Fruit fly (Drosophila melanogaster): Measurements from ENCODE around the gene Acp95EF.

The Acp95EF gene

dm6 chr3R:24228675-24229074, at the start of gene Acp95EF:
TSS of gene Acp95EF (plus strand) at chr3R:24228975.
- no peak for TF ChIP-seq CG17801 (GFP tag; optimal IDR thresholded peaks at IDR 0.05; ENCODE audit: partially characterized antibody)

- no peak for TF ChIP-seq CG17801 (GFP tag; optimal IDR thresholded peaks at IDR 0.05; ENCODE audit: partially characterized antibody)
Measured at dm6 chr3R:24186188-24186587, 42.6 kb upstream of the Acp95EF start, which contains the start of gene mora. TSS of gene mora (plus strand) at chr3R:24186359.

dm6 chr3R:24188619-24189018, 40.2 kb upstream of the Acp95EF start, which contains the start of gene CG5515:
TSS of gene CG5515 (minus strand) at chr3R:24188896.
- TF ChIP-seq CG17801 (GFP tag; optimal IDR thresholded peaks at IDR 0.05; ENCODE audit: partially characterized antibody), result peak; percentile 92

dm6 chr3R:24193373-24193879, 35.3 kb upstream of the Acp95EF start, which contains the start of the genes SMC6 and CG6204:
TSS of gene SMC6 (minus strand) at chr3R:24193423.
TSS of gene CG6204 (plus strand) at chr3R:24193832.
- peak; percentile 93 for TF ChIP-seq CG17801 (GFP tag; optimal IDR thresholded peaks at IDR 0.05; ENCODE audit: partially characterized antibody)

- no peak for TF ChIP-seq CG17801 (GFP tag; optimal IDR thresholded peaks at IDR 0.05; ENCODE audit: partially characterized antibody)
Measured at dm6 chr3R:24202723-24203122, 26.1 kb upstream of the Acp95EF start.

dm6 chr3R:24203426-24203825, 25.3 kb upstream of the Acp95EF start:
- no peak for TF ChIP-seq CG17801 (GFP tag; optimal IDR thresholded peaks at IDR 0.05; ENCODE audit: partially characterized antibody)

dm6 chr3R:24204022-24204421, 24.8 kb upstream of the Acp95EF start:
- no peak for TF ChIP-seq CG17801 (GFP tag; optimal IDR thresholded peaks at IDR 0.05; ENCODE audit: partially characterized antibody)

- peak; percentile 18 for TF ChIP-seq CG17801 (GFP tag; optimal IDR thresholded peaks at IDR 0.05; ENCODE audit: partially characterized antibody)
Measured at dm6 chr3R:24205234-24205894, 23.4 kb upstream of the Acp95EF start.

- TF ChIP-seq CG17801 (GFP tag; optimal IDR thresholded peaks at IDR 0.05; ENCODE audit: partially characterized antibody), result no peak
Measured at dm6 chr3R:24205935-24206334, 22.8 kb upstream of the Acp95EF start.

dm6 chr3R:24206341-24207114, 22.2 kb upstream of the Acp95EF start:
- no peak for TF ChIP-seq CG17801 (GFP tag; optimal IDR thresholded peaks at IDR 0.05; ENCODE audit: partially characterized antibody)

dm6 chr3R:24213644-24214043, 15.1 kb upstream of the Acp95EF start:
- TF ChIP-seq CG17801 (GFP tag; optimal IDR thresholded peaks at IDR 0.05; ENCODE audit: partially characterized antibody), result no peak

dm6 chr3R:24216017-24216416, 12.8 kb upstream of the Acp95EF start:
- TF ChIP-seq CG17801 (GFP tag; optimal IDR thresholded peaks at IDR 0.05; ENCODE audit: partially characterized antibody), result no peak

dm6 chr3R:24218565-24218964, 10.2 kb upstream of the Acp95EF start, which contains the start of gene CG17786:
TSS of gene CG17786 (minus strand) at chr3R:24218718.
- no peak for TF ChIP-seq CG17801 (GFP tag; optimal IDR thresholded peaks at IDR 0.05; ENCODE audit: partially characterized antibody)

dm6 chr3R:24219093-24219492, 9.7 kb upstream of the Acp95EF start:
- no peak for TF ChIP-seq CG17801 (GFP tag; optimal IDR thresholded peaks at IDR 0.05; ENCODE audit: partially characterized antibody)

dm6 chr3R:24220845-24221244, 7.9 kb upstream of the Acp95EF start, which contains the start of gene cav:
TSS of gene cav (plus strand) at chr3R:24221103.
- TF ChIP-seq CG17801 (GFP tag; optimal IDR thresholded peaks at IDR 0.05; ENCODE audit: partially characterized antibody), result no peak

Data from ovary, adult (tissue).